Worm (Caenorhabditis elegans) whole organism, young adult: ENCODE results near the gene nspc-10.

Experiments used
- Y95B8A.8 ChIP-seq: fragments of 200-800 bp; sonication (Bioruptor generic); IDR thresholded peaks from 2 replicates; pipeline ENCODE4 v1.3.6; 2022; ENCODE audit warnings: missing genetic modification reagents, missing genetic modification characterization, missing compliant biosample characterization
- ceh-40 ChIP-seq: fragments of 200-800 bp; sonication (Bioruptor generic); IDR thresholded peaks from 2 replicates; pipeline ENCODE4 v1.3.6; 2022; ENCODE audit warnings: missing genetic modification characterization, missing compliant biosample characterization
- ekl-4 ChIP-seq: fragments of 200-800 bp; sonication (Bioruptor generic); IDR thresholded peaks from 2 replicates; pipeline ENCODE4 v1.3.6; 2022; ENCODE audit warnings: missing genetic modification reagents, missing genetic modification characterization, missing compliant biosample characterization
- gei-17 ChIP-seq: fragments of 200-800 bp; sonication (Bioruptor generic); optimal IDR thresholded peaks from 2 replicates; lab custom pipeline; 2018; ENCODE audit warnings: mild to moderate bottlenecking, missing genetic modification characterization, missing compliant biosample characterization
- hsf-1 ChIP-seq: fragments of 200-800 bp; sonication (Bioruptor generic); IDR thresholded peaks from 2 replicates; pipeline ENCODE4 v1.3.6; 2022; ENCODE audit warnings: missing genetic modification reagents, missing genetic modification characterization, missing compliant biosample characterization
- lir-1 ChIP-seq: fragments of 200-800 bp; sonication (Bioruptor generic); conservative IDR thresholded peaks from 2 replicates; pipeline ENCODE4 v1.3.6; 2022; ENCODE audit warnings: missing genetic modification reagents, missing genetic modification characterization, missing compliant biosample characterization

ce11 chrX:12375783-12376182 is 32.4 kb downstream of the nspc-10 start:
- TF ChIP-seq hsf-1 (GFP tag; lab: Robert Waterston, UW) (no peak), lir-1 (GFP tag; lab: Robert Waterston, UW) (no peak), ekl-4 (GFP tag; lab: Robert Waterston, UW) (no peak), ceh-40 (GFP tag; lab: Robert Waterston, UW) (no peak), gei-17 (GFP tag; lab: Kevin White, UChicago) (no peak), Y95B8A.8 (GFP tag; lab: Robert Waterston, UW) (no peak)
